Fruit fly (Drosophila melanogaster): ENCODE results near the gene Fum3.

dm6 chr3L:11483135-11483534 is 17.5 kb upstream of the Fum3 start:
- TF ChIP-seq CG8319 (GFP tag; optimal IDR thresholded peaks at IDR 0.05) (no peak), CG6163 (GFP tag; IDR thresholded peaks at IDR 0.05) (peak; percentile 56; the same call in 2 of the 3 replicates)
